Worm (Caenorhabditis elegans) whole organism, L4 larva: ENCODE measurements around the gene gfat-1.
A peak's percentile ranks its signal among the peaks of the same experiment; 100 is the strongest.

ENCODE experiments used
- F37D6.2 ChIP-seq: sonication (generic microtip); optimal IDR thresholded peaks from 2 replicates; lab custom pipeline; 2016; ENCODE audit warnings: mild to moderate bottlenecking, missing genetic modification characterization, missing compliant biosample characterization
- F49E8.2 ChIP-seq: sonication (generic microtip); optimal IDR thresholded peaks from 2 replicates; lab custom pipeline; 2016; ENCODE audit warnings: missing compliant biosample characterization, mild to moderate bottlenecking, missing genetic modification characterization, borderline replicate concordance
- R02D3.7 ChIP-seq: fragments of 150-350 bp; sonication (generic microtip); optimal IDR thresholded peaks from 3 replicates; lab custom pipeline; 2014; ENCODE audit warnings: missing biosample characterization, missing genetic modification characterization
- Y75B8A.6 ChIP-seq: fragments of 200-800 bp; sonication (Bioruptor generic); IDR thresholded peaks from 2 replicates; pipeline ENCODE4 v1.3.6; 2022; ENCODE audit warnings: missing genetic modification reagents, missing genetic modification characterization, missing compliant biosample characterization
- ZK337.2 ChIP-seq: fragments of 200-800 bp; sonication (Bioruptor generic); IDR thresholded peaks from 2 replicates; pipeline ENCODE4 v1.3.6; 2022; ENCODE audit warnings: missing genetic modification reagents, missing genetic modification characterization, missing compliant biosample characterization
- ZK546.5 ChIP-seq, 2 experiments: sonication (generic microtip); optimal IDR thresholded peaks; 2 replicates each; lab custom pipeline; 2017; ENCODE audit warnings: missing biosample characterization in 2 of 2, missing genetic modification characterization in 2 of 2
- aly-2 ChIP-seq: sonication (generic microtip); optimal IDR thresholded peaks from 2 replicates; lab custom pipeline; 2018; ENCODE audit warnings: missing biosample characterization, missing genetic modification characterization
- arid-1 ChIP-seq: fragments of 200-800 bp; sonication (Bioruptor generic); conservative IDR thresholded peaks from 2 replicates; pipeline ENCODE4 v1.3.6; 2022; ENCODE audit warnings: missing genetic modification reagents, missing genetic modification characterization, missing compliant biosample characterization
- attf-4 ChIP-seq: sonication (generic microtip); optimal IDR thresholded peaks from 3 replicates; lab custom pipeline; 2017; ENCODE audit warnings: missing biosample characterization, missing genetic modification characterization
- ceh-44 ChIP-seq: fragments of 200-800 bp; sonication (Bioruptor generic); IDR thresholded peaks from 2 replicates; pipeline ENCODE4 v1.3.6; 2022; ENCODE audit warnings: missing genetic modification reagents, missing genetic modification characterization, missing compliant biosample characterization
- ceh-82 ChIP-seq: sonication (generic microtip); optimal IDR thresholded peaks from 2 replicates; lab custom pipeline; 2017; ENCODE audit warnings: missing biosample characterization, missing genetic modification characterization
- ces-1 ChIP-seq: fragments of 150-350 bp; sonication (generic microtip); optimal IDR thresholded peaks from 4 replicates; lab custom pipeline; 2014; ENCODE audit warnings: missing biosample characterization, missing genetic modification reagents, missing genetic modification characterization
- daf-16 ChIP-seq, 3 experiments: sonication (generic microtip); optimal IDR thresholded peaks; 2 replicates each; lab custom pipeline; 2016 to 2017; ENCODE audit warnings: missing genetic modification characterization in 3 of 3, missing genetic modification reagents in 3 of 3, mild to moderate bottlenecking in 2 of 3, missing compliant biosample characterization in 2 of 3, missing biosample characterization in 1 of 3, moderate library complexity in 1 of 3
- daf-8 ChIP-seq: fragments of 200-800 bp; sonication (Bioruptor generic); IDR thresholded peaks from 2 replicates; pipeline ENCODE4 v1.3.6; 2022; ENCODE audit warnings: missing genetic modification characterization, missing compliant biosample characterization
- dmd-6 ChIP-seq: fragments of 200-800 bp; sonication (Bioruptor generic); IDR thresholded peaks from 2 replicates; pipeline ENCODE4 v1.3.6; 2022; ENCODE audit warnings: missing genetic modification reagents, missing genetic modification characterization, missing compliant biosample characterization
- dpl-1 ChIP-seq: fragments of 150-350 bp; optimal IDR thresholded peaks from 2 replicates; lab custom pipeline; 2014; ENCODE audit warnings: missing biosample characterization, missing genetic modification reagents, missing genetic modification characterization
- egl-27 ChIP-seq: sonication (generic microtip); optimal IDR thresholded peaks from 3 replicates; lab custom pipeline; 2017; ENCODE audit warnings: missing biosample characterization, missing genetic modification reagents, missing genetic modification characterization
- fkh-10 ChIP-seq: fragments of 150-350 bp; optimal IDR thresholded peaks from 2 replicates; lab custom pipeline; 2014; ENCODE audit warnings: missing biosample characterization, missing genetic modification reagents, missing genetic modification characterization
- gei-8 ChIP-seq: fragments of 200-800 bp; sonication (Bioruptor generic); optimal IDR thresholded peaks from 2 replicates; lab custom pipeline; 2018; ENCODE audit warnings: mild to moderate bottlenecking, missing genetic modification characterization, missing compliant biosample characterization
- lim-7 ChIP-seq: fragments of 200-800 bp; sonication (Bioruptor generic); IDR thresholded peaks from 2 replicates; pipeline ENCODE4 v1.3.6; 2022; ENCODE audit warnings: missing genetic modification characterization, missing compliant biosample characterization
- lin-1 ChIP-seq: fragments of 200-800 bp; sonication (Bioruptor generic); IDR thresholded peaks from 2 replicates; pipeline ENCODE4 v1.3.6; 2022; ENCODE audit warnings: missing genetic modification reagents, missing genetic modification characterization, missing compliant biosample characterization
- lin-38 ChIP-seq: fragments of 200-800 bp; sonication (Bioruptor generic); IDR thresholded peaks from 2 replicates; pipeline ENCODE4 v1.3.6; 2022; ENCODE audit warnings: missing genetic modification reagents, missing genetic modification characterization, missing compliant biosample characterization
- lsy-2 ChIP-seq, 2 experiments: fragments of 150-350 bp in 1 of 2; sonication (generic microtip) in 1 of 2; optimal IDR thresholded peaks; 2 replicates each; lab custom pipeline; 2014 to 2017; ENCODE audit warnings: missing biosample characterization in 2 of 2, missing genetic modification characterization in 2 of 2
- madf-9 ChIP-seq: fragments of 200-800 bp; sonication (Bioruptor generic); conservative IDR thresholded peaks from 2 replicates; pipeline ENCODE4 v1.3.6; 2022; ENCODE audit warnings: missing genetic modification reagents, missing genetic modification characterization, missing compliant biosample characterization
- mdt-29 ChIP-seq: fragments of 200-800 bp; sonication (Bioruptor generic); IDR thresholded peaks from 2 replicates; pipeline ENCODE4 v1.3.6; 2022; ENCODE audit warnings: missing genetic modification reagents, missing genetic modification characterization, missing compliant biosample characterization
- mxl-2 ChIP-seq: fragments of 200-800 bp; sonication (Bioruptor generic); conservative IDR thresholded peaks from 2 replicates; pipeline ENCODE4 v1.3.6; 2022; ENCODE audit warnings: missing genetic modification reagents, missing genetic modification characterization, missing compliant biosample characterization
- mxl-3 ChIP-seq: fragments of 200-800 bp; sonication (Bioruptor generic); optimal IDR thresholded peaks from 2 replicates; lab custom pipeline; 2018; ENCODE audit warnings: mild to moderate bottlenecking, missing genetic modification characterization, missing compliant biosample characterization
- nhr-10 ChIP-seq: fragments of 150-350 bp; optimal IDR thresholded peaks from 2 replicates; lab custom pipeline; 2014; ENCODE audit warnings: missing biosample characterization, missing genetic modification characterization
- nhr-11 ChIP-seq: fragments of 150-350 bp; optimal IDR thresholded peaks from 2 replicates; lab custom pipeline; 2014; ENCODE audit warnings: missing biosample characterization, missing genetic modification characterization
- nhr-237 ChIP-seq: sonication (generic microtip); optimal IDR thresholded peaks from 2 replicates; lab custom pipeline; 2017; ENCODE audit warnings: missing biosample characterization, missing genetic modification characterization
- nhr-25 ChIP-seq: sonication (generic microtip); optimal IDR thresholded peaks from 2 replicates; lab custom pipeline; 2017; ENCODE audit warnings: missing genetic modification characterization, mild to moderate bottlenecking, missing compliant biosample characterization, antibody characterized with exemption, moderate library complexity, borderline replicate concordance; ENCODE audit not compliant: insufficient read depth
- nhr-28 ChIP-seq: fragments of 150-350 bp; optimal IDR thresholded peaks from 2 replicates; lab custom pipeline; 2014; ENCODE audit warnings: missing biosample characterization, missing genetic modification characterization
- nhr-41 ChIP-seq: fragments of 200-800 bp; sonication (Bioruptor generic); IDR thresholded peaks from 2 replicates; pipeline ENCODE4 v1.3.6; 2022; ENCODE audit warnings: missing genetic modification reagents, missing genetic modification characterization, missing compliant biosample characterization
- nhr-6 ChIP-seq: fragments of 150-350 bp; optimal IDR thresholded peaks from 2 replicates; lab custom pipeline; 2014; ENCODE audit warnings: missing biosample characterization, missing genetic modification characterization
- nhr-77 ChIP-seq: fragments of 150-350 bp; optimal IDR thresholded peaks from 2 replicates; lab custom pipeline; 2014; ENCODE audit warnings: missing biosample characterization, missing genetic modification characterization
- pha-4 ChIP-seq, 2 experiments: fragments of 150-350 bp in 1 of 2; fragments of 200-800 bp in 1 of 2; sonication (Bioruptor generic) in 1 of 2; IDR thresholded peaks in 1 of 2; optimal IDR thresholded peaks in 1 of 2; 2 replicates each; pipeline versions ENCODE4 v1.3.6 to Lab custom; 2014 to 2022; ENCODE audit warnings: missing genetic modification characterization in 2 of 2, missing genetic modification reagents in 2 of 2, missing biosample characterization in 1 of 2, missing compliant biosample characterization in 1 of 2
- php-3 ChIP-seq: fragments of 200-800 bp; sonication (Bioruptor generic); IDR thresholded peaks from 2 replicates; pipeline ENCODE4 v1.3.6; 2022; ENCODE audit warnings: missing genetic modification reagents, missing genetic modification characterization, missing compliant biosample characterization
- pqm-1 ChIP-seq: sonication (generic microtip); optimal IDR thresholded peaks from 2 replicates; lab custom pipeline; 2017; ENCODE audit warnings: missing biosample characterization, missing genetic modification characterization
- rbr-2 ChIP-seq: sonication (generic microtip); optimal IDR thresholded peaks from 2 replicates; lab custom pipeline; 2016; ENCODE audit warnings: missing genotype, missing genetic modification characterization, missing compliant biosample characterization
- set-16 ChIP-seq: fragments of 200-800 bp; sonication (Bioruptor generic); IDR thresholded peaks from 2 replicates; pipeline ENCODE4 v1.3.6; 2022; ENCODE audit warnings: missing genetic modification reagents, missing genetic modification characterization, missing compliant biosample characterization
- skn-1 ChIP-seq: fragments of 150-350 bp; optimal IDR thresholded peaks from 2 replicates; lab custom pipeline; 2014; ENCODE audit warnings: missing biosample characterization, missing genetic modification characterization
- snpc-1.2 ChIP-seq: fragments of 200-800 bp; sonication (Bioruptor generic); IDR thresholded peaks from 2 replicates; pipeline ENCODE4 v1.3.6; 2022; ENCODE audit warnings: missing genetic modification reagents, missing genetic modification characterization, missing compliant biosample characterization
- snpc-4 ChIP-seq: fragments of 150-350 bp; optimal IDR thresholded peaks from 2 replicates; lab custom pipeline; 2014; ENCODE audit warnings: missing biosample characterization, missing genetic modification characterization
- spr-1 ChIP-seq: sonication (generic microtip); optimal IDR thresholded peaks from 2 replicates; lab custom pipeline; 2016; ENCODE audit warnings: mild to moderate bottlenecking, missing genetic modification characterization, missing compliant biosample characterization
- tra-1 ChIP-seq: fragments of 200-800 bp; sonication (Bioruptor generic); IDR thresholded peaks from 2 replicates; pipeline ENCODE4 v1.3.6; 2022; ENCODE audit warnings: missing genetic modification reagents, missing genetic modification characterization, missing compliant biosample characterization
- unc-62 ChIP-seq, 3 experiments: fragments of 150-350 bp in 1 of 3; sonication (generic microtip); optimal IDR thresholded peaks in 2 of 3; peaks in 1 of 3; 1 replicate in 1 of 3; 2 replicates in 2 of 3; lab custom pipeline; 2014 to 2017; ENCODE audit warnings: missing biosample characterization in 3 of 3, missing genetic modification characterization in 3 of 3, missing genetic modification reagents in 3 of 3, missing genotype in 1 of 3
- zag-1 ChIP-seq: fragments of 150-350 bp; optimal IDR thresholded peaks from 2 replicates; lab custom pipeline; 2014; ENCODE audit warnings: missing biosample characterization, missing genetic modification characterization
- zfp-2 ChIP-seq: sonication (generic microtip); optimal IDR thresholded peaks from 2 replicates; lab custom pipeline; 2016; ENCODE audit warnings: mild to moderate bottlenecking, missing genetic modification characterization, missing compliant biosample characterization
- ztf-7 ChIP-seq: fragments of 150-350 bp; optimal IDR thresholded peaks from 2 replicates; lab custom pipeline; 2014; ENCODE audit warnings: missing biosample characterization, missing genetic modification characterization

The gfat-1 gene

ce11 chrII:11634057-11634676, 38.9 kb upstream of the gfat-1 start (continued):
- no peak for TF ChIP-seq lim-7
- 0 out of 2 replicates have a peak, but pooled peaks have one; percentile 54 for TF ChIP-seq tra-1 (GFP tag; lab: Robert Waterston, UW)
- TF ChIP-seq R02D3.7 (tag; lab: Kevin White, UChicago) = no peak
- peak; percentile 93 for TF ChIP-seq mxl-3
- TF ChIP-seq attf-4 (tag; lab: Kevin White, UChicago) = no peak
- TF ChIP-seq nhr-6 (tag; lab: Kevin White, UChicago) = peak; percentile 78
- no peak for TF ChIP-seq Y75B8A.6
- peak; percentile 93 for TF ChIP-seq dmd-6
- peak; percentile 80 for TF ChIP-seq arid-1
- peak in 1 of 2 experiments; percentile 100 for TF ChIP-seq unc-62 (GFP tag; optimal IDR thresholded peaks at IDR 0.05 in 1 of 2; lab: Kevin White, UChicago)
- TF ChIP-seq unc-62 (tag; optimal IDR thresholded peaks at IDR 0.05; lab: Kevin White, UChicago) = no peak
- TF ChIP-seq rbr-2 (tag; lab: Kevin White, UChicago) = peak; percentile 93
- 0 out of 2 replicates have a peak, but pooled peaks have one; percentile 25 for TF ChIP-seq nhr-41 (GFP tag; lab: Robert Waterston, UW)
- TF ChIP-seq aly-2 = no peak
- no peak for TF ChIP-seq ces-1
- no peak for TF ChIP-seq ceh-82
- TF ChIP-seq ZK546.5 (tag; optimal IDR thresholded peaks at IDR 0.05; lab: Kevin White, UChicago) = no peak
- TF ChIP-seq fkh-10 (GFP tag; lab: Kevin White, UChicago) = peak; percentile 25
- TF ChIP-seq gei-8 = peak; percentile 51
- no peak; the same call in 1 of the 2 replicates for TF ChIP-seq mdt-29
- TF ChIP-seq lin-38 (GFP tag; lab: Robert Waterston, UW) = peak; percentile 61
- peak; percentile 90 for TF ChIP-seq nhr-25 (tag; lab: Kevin White, UChicago)
- TF ChIP-seq ceh-44 (GFP tag; lab: Robert Waterston, UW) = peak; percentile 64; the same call in 1 of the 2 replicates
- no peak for TF ChIP-seq skn-1
- no peak for TF ChIP-seq pqm-1
- peak; percentile 74 for TF ChIP-seq F37D6.2
- no peak for TF ChIP-seq zag-1 (tag; lab: Kevin White, UChicago)
- TF ChIP-seq zfp-2 (tag; lab: Kevin White, UChicago) = no peak
- TF ChIP-seq set-16 = peak; percentile 96
- peak; percentile 72 for TF ChIP-seq ztf-7 (tag; lab: Kevin White, UChicago)
- TF ChIP-seq spr-1 (tag; lab: Kevin White, UChicago) = peak; percentile 74
- peak; percentile 71 for TF ChIP-seq mxl-2 (GFP tag; lab: Robert Waterston, UW)
- peak; percentile 12 for TF ChIP-seq nhr-237 (tag; lab: Kevin White, UChicago)
- no peak for TF ChIP-seq F49E8.2 (tag; lab: Kevin White, UChicago)
- peak; percentile 80 for TF ChIP-seq pha-4 (GFP tag; IDR thresholded peaks at IDR 0.05; lab: Robert Waterston, UW)
- TF ChIP-seq pha-4 (tag; optimal IDR thresholded peaks at IDR 0.05; lab: Kevin White, UChicago) = no peak
- TF ChIP-seq nhr-77 = peak; percentile 46
- peak; percentile 89 for TF ChIP-seq nhr-11 (tag; lab: Kevin White, UChicago)
- peak; percentile 60 for TF ChIP-seq dpl-1 (GFP tag; lab: Kevin White, UChicago)
- TF ChIP-seq nhr-10 (tag; lab: Kevin White, UChicago) = peak; percentile 34
- TF ChIP-seq php-3 (GFP tag; lab: Robert Waterston, UW) = peak; percentile 65
- TF ChIP-seq snpc-4 = no peak
- TF ChIP-seq ZK337.2 = no peak
- no peak for TF ChIP-seq snpc-1.2 (GFP tag; lab: Robert Waterston, UW)
- peak; percentile 84 for TF ChIP-seq nhr-28 (tag; lab: Kevin White, UChicago)
- no peak for TF ChIP-seq egl-27 (tag; lab: Kevin White, UChicago)
- no peak for TF ChIP-seq madf-9 (GFP tag; lab: Robert Waterston, UW)
- TF ChIP-seq daf-16 (GFP tag; optimal IDR thresholded peaks at IDR 0.05; lab: Kevin White, UChicago) = peak; percentile 4 to 40
- TF ChIP-seq daf-16 (tag; optimal IDR thresholded peaks at IDR 0.05; lab: Kevin White, UChicago) = peak; percentile 57
- TF ChIP-seq daf-8 (GFP tag; lab: Robert Waterston, UW) = no peak
- TF ChIP-seq lsy-2 (tag; optimal IDR thresholded peaks at IDR 0.05; lab: Kevin White, UChicago) = peak; percentile 84 to 87
- peak; percentile 74; the same call in 1 of the 2 replicates for TF ChIP-seq lin-1 (GFP tag; lab: Robert Waterston, UW)
